Worm (Caenorhabditis elegans) whole organism, midembryonic: Measurements from ENCODE around the gene F45C12.17.

Experiments used
- T22C8.4 ChIP-seq: fragments of 200-800 bp; sonication (Bioruptor generic); IDR thresholded peaks from 2 replicates; pipeline ENCODE4 v1.3.6; 2022; ENCODE audit warnings: missing genetic modification characterization, missing compliant biosample characterization
- flt-1 ChIP-seq: fragments of 200-800 bp; sonication (Bioruptor generic); IDR thresholded peaks from 2 replicates; pipeline ENCODE4 v1.3.6; 2022; ENCODE audit warnings: missing genetic modification characterization, missing compliant biosample characterization
- ref-1 ChIP-seq: fragments of 200-800 bp; sonication (Bioruptor generic); conservative IDR thresholded peaks from 2 replicates; pipeline ENCODE4 v1.3.6; 2022; ENCODE audit warnings: missing genetic modification reagents, missing genetic modification characterization, missing compliant biosample characterization
- ztf-23 ChIP-seq: fragments of 200-800 bp; sonication (Bioruptor generic); IDR thresholded peaks from 2 replicates; pipeline ENCODE4 v1.3.6; 2022; ENCODE audit warnings: missing genetic modification reagents, missing genetic modification characterization, missing compliant biosample characterization

DNA sequence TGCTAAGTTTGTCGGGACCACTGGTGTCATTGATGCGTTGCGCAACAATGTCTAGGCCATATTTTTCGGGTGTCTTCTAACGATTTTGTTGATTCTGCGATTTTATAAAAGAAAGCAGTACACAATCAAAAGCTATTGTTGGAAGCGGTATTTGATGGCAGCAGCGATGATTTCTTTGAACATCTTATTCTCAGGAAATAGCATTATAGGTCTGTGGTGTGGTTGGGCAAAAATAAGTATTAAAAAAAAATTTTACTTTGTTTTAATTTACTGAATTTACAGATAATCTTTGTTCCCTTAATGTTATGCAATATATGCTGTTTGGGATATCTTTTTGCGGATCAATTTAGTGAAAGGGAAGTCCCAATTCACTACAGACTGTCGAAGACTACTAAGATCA lies 31.1 kb downstream of the F45C12.17 start, which contains the start of gene F36H5.10:
- TF ChIP-seq ref-1: no peak
- no peak for TF ChIP-seq T22C8.4 (GFP tag; lab: Robert Waterston, UW)
- no peak for TF ChIP-seq ztf-23 (GFP tag; lab: Robert Waterston, UW)
- no peak for TF ChIP-seq flt-1
